Worm (Caenorhabditis elegans) whole organism, L4 larva: ENCODE measurements around the gene R04F11.2.
A peak's percentile ranks its signal among the peaks of the same experiment; 100 is the strongest.

Source experiments
- F49E8.2 ChIP-seq: sonication (generic microtip); optimal IDR thresholded peaks from 2 replicates; lab custom pipeline; 2016; ENCODE audit warnings: missing compliant biosample characterization, mild to moderate bottlenecking, missing genetic modification characterization, borderline replicate concordance
- aly-2 ChIP-seq: sonication (generic microtip); optimal IDR thresholded peaks from 2 replicates; lab custom pipeline; 2018; ENCODE audit warnings: missing biosample characterization, missing genetic modification characterization
- ama-1 ChIP-seq: fragments of 150-350 bp; optimal IDR thresholded peaks from 2 replicates; lab custom pipeline; 2014; ENCODE audit warnings: inconsistent platforms, mixed read lengths
- egl-27 ChIP-seq: sonication (generic microtip); optimal IDR thresholded peaks from 3 replicates; lab custom pipeline; 2017; ENCODE audit warnings: missing biosample characterization, missing genetic modification reagents, missing genetic modification characterization
- madf-9 ChIP-seq: fragments of 200-800 bp; sonication (Bioruptor generic); conservative IDR thresholded peaks from 2 replicates; pipeline ENCODE4 v1.3.6; 2022; ENCODE audit warnings: missing genetic modification reagents, missing genetic modification characterization, missing compliant biosample characterization
- tag-97 ChIP-seq: fragments of 200-800 bp; sonication (Bioruptor generic); IDR thresholded peaks from 2 replicates; pipeline ENCODE4 v1.3.6; 2022; ENCODE audit warnings: missing genetic modification characterization, missing compliant biosample characterization
- unc-39 ChIP-seq: sonication (generic microtip); optimal IDR thresholded peaks from 2 replicates; lab custom pipeline; 2017; ENCODE audit warnings: missing biosample characterization, missing genetic modification characterization

ce11 chrV:12343419-12343969 lies 25.3 kb downstream of the R04F11.2 start, which contains the start of gene tomm-20:
- TF ChIP-seq egl-27 (tag; lab: Kevin White, UChicago) (no peak), F49E8.2 (tag; lab: Kevin White, UChicago) (peak; percentile 69), unc-39 (tag; lab: Kevin White, UChicago) (no peak), ama-1 (lab: Kevin White, UChicago) (peak; percentile 3), aly-2 (tag; lab: Kevin White, UChicago) (no peak), madf-9 (GFP tag; lab: Robert Waterston, UW) (no peak), tag-97 (GFP tag; lab: Robert Waterston, UW) (no peak)
